Fruit fly (Drosophila melanogaster) whole organism, embryonic: ENCODE data around the gene CG42820.

ENCODE experiments used
- B-H2 ChIP-seq: fragments of 200-800 bp; sonication (Bioruptor generic); optimal IDR thresholded peaks from 2 replicates; lab custom pipeline; 2018; ENCODE audit warnings: missing biosample characterization, mild to moderate bottlenecking, missing genetic modification characterization
- CG10147 ChIP-seq: fragments of 200-800 bp; sonication (Bioruptor generic); optimal IDR thresholded peaks from 2 replicates; lab custom pipeline; 2019; ENCODE audit warnings: missing biosample characterization, mild to moderate bottlenecking, missing genetic modification characterization, moderate library complexity
- CG10321 ChIP-seq: fragments of 200-800 bp; sonication (Bioruptor generic); IDR thresholded peaks from 2 replicates; pipeline ENCODE4 v1.3.6; 2022; ENCODE audit warnings: missing biosample characterization, missing genetic modification characterization
- CG10543 ChIP-seq: fragments of 200-800 bp; sonication (Bioruptor generic); optimal IDR thresholded peaks from 3 replicates; lab custom pipeline; 2017; ENCODE audit warnings: missing biosample characterization, mild to moderate bottlenecking, missing genetic modification characterization, moderate library complexity
- CG12236 ChIP-seq: fragments of 200-800 bp; sonication (Bioruptor generic); optimal IDR thresholded peaks from 2 replicates; lab custom pipeline; 2016; ENCODE audit warnings: missing biosample characterization, missing genetic modification characterization
- CG12391 ChIP-seq: fragments of 200-800 bp; sonication (Bioruptor generic); optimal IDR thresholded peaks from 3 replicates; lab custom pipeline; 2018; ENCODE audit warnings: missing biosample characterization, mild to moderate bottlenecking, missing genetic modification characterization, moderate library complexity
- CG15479 ChIP-seq: fragments of 200-800 bp; sonication (Bioruptor generic); optimal IDR thresholded peaks from 3 replicates; lab custom pipeline; 2019; ENCODE audit warnings: missing biosample characterization, mild to moderate bottlenecking, missing genetic modification characterization, moderate library complexity
- CG1602 ChIP-seq: fragments of 200-800 bp; sonication (Bioruptor generic); optimal IDR thresholded peaks from 3 replicates; lab custom pipeline; 2016; ENCODE audit warnings: missing biosample characterization, missing genetic modification characterization
- CG1603 ChIP-seq: fragments of 200-800 bp; sonication (Bioruptor generic); optimal IDR thresholded peaks from 2 replicates; lab custom pipeline; 2019; ENCODE audit warnings: missing biosample characterization, mild to moderate bottlenecking, missing genetic modification characterization, moderate library complexity
- CG16813 ChIP-seq: fragments of 200-800 bp; sonication (Bioruptor generic); IDR thresholded peaks from 3 replicates; pipeline ENCODE4 v1.3.6; 2022; ENCODE audit warnings: missing biosample characterization, missing genetic modification characterization; ENCODE audit not compliant: partially characterized antibody
- CG2202 ChIP-seq: fragments of 200-800 bp; sonication (Bioruptor generic); optimal IDR thresholded peaks from 2 replicates; lab custom pipeline; 2018; ENCODE audit warnings: missing biosample characterization, mild to moderate bottlenecking, missing genetic modification characterization
- CG32772 ChIP-seq: fragments of 200-800 bp; sonication (Bioruptor generic); IDR thresholded peaks from 2 replicates; pipeline ENCODE4 v1.3.6; 2022; ENCODE audit warnings: missing biosample characterization, missing genetic modification characterization
- CG4730 ChIP-seq: fragments of 200-800 bp; sonication (Bioruptor generic); IDR thresholded peaks from 2 replicates; pipeline ENCODE4 v1.3.6; 2022; ENCODE audit warnings: missing biosample characterization, missing genetic modification characterization
- CG5245 ChIP-seq: fragments of 200-800 bp; sonication (Bioruptor generic); optimal IDR thresholded peaks from 3 replicates; lab custom pipeline; 2016; ENCODE audit warnings: missing biosample characterization, missing genetic modification characterization
- CG6175 ChIP-seq: fragments of 200-800 bp; sonication (Bioruptor generic); IDR thresholded peaks from 3 replicates; pipeline ENCODE4 v1.3.6; 2022; ENCODE audit warnings: missing biosample characterization, missing genetic modification characterization
- CG6683 ChIP-seq: fragments of 200-800 bp; sonication (Bioruptor generic); optimal IDR thresholded peaks from 2 replicates; lab custom pipeline; 2017; ENCODE audit warnings: missing biosample characterization, mild to moderate bottlenecking, missing genetic modification characterization, missing genetic modification reagents
- CG6854 ChIP-seq: fragments of 200-800 bp; sonication (Bioruptor generic); optimal IDR thresholded peaks from 3 replicates; lab custom pipeline; 2017; ENCODE audit warnings: missing biosample characterization, mild to moderate bottlenecking, missing genetic modification characterization
- CG9797 ChIP-seq: fragments of 200-800 bp; sonication (Bioruptor generic); optimal IDR thresholded peaks from 3 replicates; lab custom pipeline; 2018; ENCODE audit warnings: missing biosample characterization, mild to moderate bottlenecking, missing genetic modification characterization
- HLH3B ChIP-seq: fragments of 200-800 bp; sonication (Bioruptor generic); IDR thresholded peaks from 2 replicates; pipeline ENCODE4 v1.3.6; 2022; ENCODE audit warnings: missing biosample characterization, missing genetic modification characterization
- Hand ChIP-seq: fragments of 200-800 bp; sonication (Bioruptor generic); optimal IDR thresholded peaks from 2 replicates; lab custom pipeline; 2017; ENCODE audit warnings: mild to moderate bottlenecking, missing biosample characterization, missing genetic modification reagents, missing genetic modification characterization
- Hey ChIP-seq: fragments of 200-800 bp; sonication (Bioruptor generic); optimal IDR thresholded peaks from 3 replicates; lab custom pipeline; 2018; ENCODE audit warnings: missing biosample characterization, mild to moderate bottlenecking, missing genetic modification characterization
- HmgZ ChIP-seq: fragments of 200-800 bp; sonication (Bioruptor generic); optimal IDR thresholded peaks from 2 replicates; lab custom pipeline; 2018; ENCODE audit warnings: missing biosample characterization, mild to moderate bottlenecking, missing genetic modification characterization
- Hr39 ChIP-seq: fragments of >200 bp; optimal IDR thresholded peaks from 2 replicates; lab custom pipeline; 2017
- Hr78 ChIP-seq, 2 experiments: fragments of 200-800 bp in 1 of 2; fragments of >200 bp in 1 of 2; sonication (Bioruptor generic) in 1 of 2; optimal IDR thresholded peaks; 2 replicates each; lab custom pipeline; 2017 to 2019; ENCODE audit warnings: missing biosample characterization in 2 of 2, missing genetic modification characterization in 2 of 2, mild to moderate bottlenecking in 1 of 2, moderate library complexity in 1 of 2
- Meics ChIP-seq: fragments of 200-800 bp; sonication (Bioruptor generic); optimal IDR thresholded peaks from 2 replicates; lab custom pipeline; 2017; ENCODE audit warnings: missing biosample characterization, mild to moderate bottlenecking, missing genetic modification characterization
- PHDP ChIP-seq: fragments of 200-800 bp; sonication (Bioruptor generic); optimal IDR thresholded peaks from 3 replicates; lab custom pipeline; 2018; ENCODE audit warnings: missing biosample characterization, mild to moderate bottlenecking, missing genetic modification characterization, moderate library complexity
- Ptx1 ChIP-seq: fragments of 200-800 bp; sonication (Bioruptor generic); IDR thresholded peaks from 2 replicates; pipeline ENCODE4 v1.3.6; 2022; ENCODE audit warnings: missing biosample characterization, missing genetic modification characterization
- Sry-β ChIP-seq: fragments of 200-800 bp; sonication (Bioruptor generic); optimal IDR thresholded peaks from 2 replicates; lab custom pipeline; 2018; ENCODE audit warnings: missing biosample characterization, mild to moderate bottlenecking, missing genetic modification characterization, moderate library complexity
- Taf1 ChIP-seq: fragments of 200-800 bp; sonication (Bioruptor generic); IDR thresholded peaks from 2 replicates; pipeline ENCODE4 v1.3.6; 2022; ENCODE audit warnings: missing biosample characterization, missing genetic modification characterization
- aop ChIP-seq: fragments of 200-800 bp; sonication (Bioruptor generic); IDR thresholded peaks from 2 replicates; pipeline ENCODE4 v1.3.6; 2022; ENCODE audit warnings: missing biosample characterization, missing genetic modification characterization
- bigmax ChIP-seq: fragments of 200-800 bp; sonication (Bioruptor generic); optimal IDR thresholded peaks from 2 replicates; lab custom pipeline; 2018; ENCODE audit warnings: missing biosample characterization, mild to moderate bottlenecking, missing genetic modification characterization
- ci ChIP-seq: fragments of 200-800 bp; sonication (Bioruptor generic); IDR thresholded peaks from 3 replicates; pipeline ENCODE4 v1.3.6; 2022; ENCODE audit warnings: missing biosample characterization, missing genetic modification characterization
- crc ChIP-seq: fragments of 200-800 bp; sonication (Bioruptor generic); optimal IDR thresholded peaks from 2 replicates; lab custom pipeline; 2016; ENCODE audit warnings: missing biosample characterization, missing genetic modification characterization
- croc ChIP-seq: fragments of 200-800 bp; sonication (Bioruptor generic); conservative IDR thresholded peaks from 3 replicates; pipeline ENCODE4 v1.3.6; 2022; ENCODE audit warnings: missing biosample characterization, missing genetic modification characterization
- danr ChIP-seq: fragments of 200-800 bp; sonication (Bioruptor generic); IDR thresholded peaks from 2 replicates; pipeline ENCODE4 v1.3.6; 2022; ENCODE audit warnings: missing biosample characterization, missing genetic modification characterization
- dati ChIP-seq: fragments of 200-800 bp; sonication (Bioruptor generic); IDR thresholded peaks from 2 replicates; pipeline ENCODE4 v1.3.6; 2022; ENCODE audit warnings: missing biosample characterization, missing genetic modification characterization
- dmrt99B ChIP-seq: fragments of 200-800 bp; sonication (Bioruptor generic); optimal IDR thresholded peaks from 2 replicates; lab custom pipeline; 2018; ENCODE audit warnings: missing biosample characterization, mild to moderate bottlenecking, missing genetic modification characterization, moderate library complexity
- en ChIP-seq: fragments of 200-800 bp; sonication (Bioruptor generic); optimal IDR thresholded peaks from 2 replicates; lab custom pipeline; 2016; ENCODE audit warnings: missing biosample characterization, missing genetic modification characterization
- gce ChIP-seq: fragments of 200-800 bp; sonication (Bioruptor generic); IDR thresholded peaks from 3 replicates; pipeline ENCODE4 v1.3.6; 2022; ENCODE audit warnings: missing biosample characterization, missing genetic modification characterization
- klu ChIP-seq: fragments of 200-800 bp; sonication (Bioruptor generic); IDR thresholded peaks from 2 replicates; pipeline ENCODE4 v1.3.6; 2022; ENCODE audit warnings: missing biosample characterization, missing genetic modification characterization
- lmd ChIP-seq: fragments of 200-800 bp; sonication (Bioruptor generic); IDR thresholded peaks from 2 replicates; pipeline ENCODE4 v1.3.6; 2022; ENCODE audit warnings: missing biosample characterization, missing genetic modification characterization
- p53 ChIP-seq: fragments of 200-800 bp; sonication (Bioruptor generic); optimal IDR thresholded peaks from 2 replicates; lab custom pipeline; 2016; ENCODE audit warnings: missing biosample characterization, missing genetic modification characterization
- seq ChIP-seq: fragments of 200-800 bp; sonication (Bioruptor generic); IDR thresholded peaks from 2 replicates; pipeline ENCODE4 v1.3.6; 2022; ENCODE audit warnings: missing biosample characterization, missing genetic modification characterization
- shn ChIP-seq: fragments of 200-800 bp; sonication (Bioruptor generic); optimal IDR thresholded peaks from 3 replicates; lab custom pipeline; 2016; ENCODE audit warnings: missing biosample characterization, missing genetic modification characterization
- sr ChIP-seq: fragments of 200-800 bp; sonication (Bioruptor generic); IDR thresholded peaks from 3 replicates; pipeline ENCODE4 v1.3.6; 2022; ENCODE audit warnings: missing biosample characterization, missing genetic modification characterization
- ssp ChIP-seq: fragments of 200-800 bp; sonication (Bioruptor generic); IDR thresholded peaks from 2 replicates; pipeline ENCODE4 v1.3.6; 2022; ENCODE audit warnings: missing biosample characterization, missing genetic modification characterization
- trem ChIP-seq: fragments of 200-800 bp; optimal IDR thresholded peaks from 3 replicates; lab custom pipeline; 2019; ENCODE audit warnings: missing biosample characterization, mild to moderate bottlenecking, missing genetic modification characterization, moderate library complexity
- ttk ChIP-seq: fragments of 200-800 bp; sonication (Bioruptor generic); IDR thresholded peaks from 2 replicates; pipeline ENCODE4 v2.1.2; 2022; ENCODE audit warnings: missing biosample characterization, missing genetic modification characterization
- usp ChIP-seq: fragments of >200 bp; optimal IDR thresholded peaks from 2 replicates; lab custom pipeline; 2017; ENCODE audit warnings: missing biosample characterization, missing genetic modification characterization
- zen ChIP-seq: fragments of 200-800 bp; sonication (Bioruptor generic); optimal IDR thresholded peaks from 3 replicates; lab custom pipeline; 2018; ENCODE audit warnings: missing biosample characterization, mild to moderate bottlenecking, missing genetic modification characterization, moderate library complexity

The CG42820 gene

dm6 chr2L:8365701-8366643, 26.2 kb downstream of the CG42820 start, which contains the start of gene Pp2A-29B (continued):
- TF ChIP-seq dmrt99B (tag; lab: Kevin White, UChicago) (no peak), CG6175 (no peak), Sry-β (GFP tag; lab: Kevin White, UChicago) (peak; percentile 25), CG10543 (GFP tag; lab: Kevin White, UChicago) (peak; percentile 52), crc (GFP tag; lab: Kevin White, UChicago) (no peak), CG2202 (tag; lab: Kevin White, UChicago) (no peak), Taf1 (no peak), Hey (tag; lab: Kevin White, UChicago) (no peak), shn (no peak), Ptx1 (no peak), CG6854 (no peak), dati (GFP tag; lab: Robert Waterston, UW) (no peak), CG15479 (GFP tag; lab: Kevin White, UChicago) (peak; percentile 37), sr (GFP tag; lab: Robert Waterston, UW) (no peak), danr (GFP tag; lab: Robert Waterston, UW) (no peak), Hr39 (lab: Kevin White, UChicago) (no peak), aop (no peak), CG32772 (GFP tag; lab: Robert Waterston, UW) (no peak), Meics (GFP tag; lab: Kevin White, UChicago) (no peak), CG16813 (GFP tag; lab: Robert Waterston, UW) (peak; percentile 100), croc (GFP tag; lab: Robert Waterston, UW) (no peak), CG1602 (no peak), CG9797 (GFP tag; lab: Kevin White, UChicago) (peak; percentile 55), HmgZ (tag; lab: Kevin White, UChicago) (peak; percentile 27), Hr78 (GFP tag; optimal IDR thresholded peaks at IDR 0.05; lab: Kevin White, UChicago) (no peak), bigmax (GFP tag; lab: Kevin White, UChicago) (no peak), CG5245 (GFP tag; lab: Kevin White, UChicago) (no peak), zen (tag; lab: Kevin White, UChicago) (peak; percentile 59), CG6683 (GFP tag; lab: Kevin White, UChicago) (no peak), lmd (GFP tag; lab: Robert Waterston, UW) (no peak; the same call in 1 of the 2 replicates), usp (GFP tag; lab: Kevin White, UChicago) (no peak), HLH3B (GFP tag; lab: Robert Waterston, UW) (no peak), CG10147 (GFP tag; lab: Kevin White, UChicago) (no peak), PHDP (tag; lab: Kevin White, UChicago) (no peak), trem (tag; lab: Kevin White, UChicago) (peak; percentile 80), CG12236 (no peak), seq (GFP tag; lab: Robert Waterston, UW) (no peak), CG4730 (GFP tag; lab: Robert Waterston, UW) (no peak), ci (GFP tag; lab: Robert Waterston, UW) (no peak), CG10321 (GFP tag; lab: Robert Waterston, UW) (no peak), gce (no peak), en (no peak), klu (GFP tag; lab: Robert Waterston, UW) (peak; percentile 45; the same call in 1 of the 2 replicates), B-H2 (GFP tag; lab: Kevin White, UChicago) (peak; percentile 57), ttk (GFP tag; lab: Robert Waterston, UW) (no peak), CG12391 (peak; percentile 54), Hand (peak; percentile 34), CG1603 (tag; lab: Kevin White, UChicago) (no peak), ssp (GFP tag; lab: Robert Waterston, UW) (no peak; the same call in 1 of the 2 replicates), p53 (GFP tag; lab: Kevin White, UChicago) (no peak)
